Fruit fly (Drosophila melanogaster): ENCODE data around the gene CG17784.

The CG17784 gene

dm6 chr3R:24357698-24358097 lies 7.1 kb downstream of the CG17784 start, which contains the start of gene Golgin84:
TSS of gene Golgin84 (minus strand) at chr3R:24357938.
- no peak for TF ChIP-seq CG8478 (optimal IDR thresholded peaks at IDR 0.05)
- TF ChIP-seq CTCF (optimal IDR thresholded peaks at IDR 0.05): no peak

dm6 chr3R:24353448-24353847 lies 11.3 kb downstream of the CG17784 start:
- no peak for TF ChIP-seq CG8478 (optimal IDR thresholded peaks at IDR 0.05)
- TF ChIP-seq CTCF (optimal IDR thresholded peaks at IDR 0.05): no peak

- TF ChIP-seq CG8478 (optimal IDR thresholded peaks at IDR 0.05): no peak
- no peak for TF ChIP-seq CTCF (optimal IDR thresholded peaks at IDR 0.05)
Measured at dm6 chr3R:24348420-24349190, 16.2 kb downstream of the CG17784 start, which contains the start of the genes CG5746 and CG6454. TSS of gene CG5746 (minus strand) at chr3R:24348791. TSS of gene CG6454 (plus strand) at chr3R:24349182.

- TF ChIP-seq CTCF (optimal IDR thresholded peaks at IDR 0.05): no peak
- no peak for TF ChIP-seq CG8478 (optimal IDR thresholded peaks at IDR 0.05)
Measured at dm6 chr3R:24341251-24341650, 23.5 kb downstream of the CG17784 start, which contains the start of gene Ms. TSS of gene Ms (plus strand) at chr3R:24341551.

- no peak for TF ChIP-seq CTCF (optimal IDR thresholded peaks at IDR 0.05)
- TF ChIP-seq CG8478 (optimal IDR thresholded peaks at IDR 0.05): no peak
Measured at dm6 chr3R:24336622-24337021, 28.2 kb downstream of the CG17784 start, which contains the start of gene CG6432. TSS of gene CG6432 (plus strand) at chr3R:24336922.

dm6 chr3R:24333182-24333808 lies 31.5 kb downstream of the CG17784 start, which contains the start of the genes Rrp5 and Dis3:
TSS of gene Rrp5 (minus strand) at chr3R:24333316.
TSS of gene Dis3 (plus strand) at chr3R:24333433.
- peak; percentile 57 to 66 for TF ChIP-seq CTCF (optimal IDR thresholded peaks at IDR 0.05)
- TF ChIP-seq CG8478 (optimal IDR thresholded peaks at IDR 0.05): no peak

- TF ChIP-seq CTCF (optimal IDR thresholded peaks at IDR 0.05): no peak
- no peak for TF ChIP-seq CG8478 (optimal IDR thresholded peaks at IDR 0.05)
Measured at dm6 chr3R:24320342-24320711, 44.5 kb downstream of the CG17784 start.

- TF ChIP-seq CTCF (optimal IDR thresholded peaks at IDR 0.05) (no peak), CG8478 (optimal IDR thresholded peaks at IDR 0.05) (no peak)
Measured at dm6 chr3R:24319632-24320341, 45.0 kb downstream of the CG17784 start.

- TF ChIP-seq CTCF (optimal IDR thresholded peaks at IDR 0.05): no peak
- no peak for TF ChIP-seq CG8478 (optimal IDR thresholded peaks at IDR 0.05)
Measured at dm6 chr3R:24319083-24319381, 45.7 kb downstream of the CG17784 start.

- TF ChIP-seq CTCF (optimal IDR thresholded peaks at IDR 0.05): no peak
- TF ChIP-seq CG8478 (optimal IDR thresholded peaks at IDR 0.05): no peak
Measured at dm6 chr3R:24318217-24319082, 46.3 kb downstream of the CG17784 start, which contains the start of the genes Nab2 and BRWD3. TSS of gene Nab2 (minus strand) at chr3R:24318419. TSS of gene BRWD3 (plus strand) at chr3R:24319000.
